Worm (Caenorhabditis elegans): ENCODE data around the gene Y113G7A.13.

- TF ChIP-seq ama-1 (optimal IDR thresholded peaks at IDR 0.05) = no peak
- TF ChIP-seq hmbx-1 (tag; optimal IDR thresholded peaks at IDR 0.05) = no peak
- TF ChIP-seq tbx-37 (GFP tag; conservative IDR thresholded peaks at IDR 0.05) = no peak
- no peak for TF ChIP-seq tra-4 (tag; optimal IDR thresholded peaks at IDR 0.05)
- no peak for TF ChIP-seq flt-1 (GFP tag; IDR thresholded peaks at IDR 0.05)
- TF ChIP-seq hmg-4 (GFP tag; optimal IDR thresholded peaks at IDR 0.05) = no peak
- no peak for TF ChIP-seq sea-1 (GFP tag; conservative IDR thresholded peaks at IDR 0.05)
- no peak for TF ChIP-seq hnd-1 (tag; optimal IDR thresholded peaks at IDR 0.05)
- TF ChIP-seq ceh-36 (tag; optimal IDR thresholded peaks at IDR 0.05) = no peak
- no peak for TF ChIP-seq B0310.2 (tag; optimal IDR thresholded peaks at IDR 0.05)
- TF ChIP-seq ceh-13 (GFP tag; optimal IDR thresholded peaks at IDR 0.05) = no peak
- no peak for TF ChIP-seq tbx-11 (GFP tag; IDR thresholded peaks at IDR 0.05)
- TF ChIP-seq aly-1 (tag; optimal IDR thresholded peaks at IDR 0.05) = no peak
Measured at ce11 chrV:20186579-20186978, 38.6 kb downstream of the Y113G7A.13 start, which contains the start of gene srz-16.
